Worm (Caenorhabditis elegans) whole organism, L2 larva: Measurements from ENCODE around the gene inx-5.

ENCODE experiments used
- C34F6.9 ChIP-seq: fragments of 150-350 bp; optimal IDR thresholded peaks from 2 replicates; lab custom pipeline; 2014; ENCODE audit warnings: missing biosample characterization, missing genetic modification characterization
- F13H6.1 ChIP-seq: sonication (generic microtip); optimal IDR thresholded peaks from 2 replicates; lab custom pipeline; 2016; ENCODE audit warnings: missing genetic modification characterization, missing compliant biosample characterization
- R02D3.7 ChIP-seq: fragments of 150-350 bp; optimal IDR thresholded peaks from 2 replicates; lab custom pipeline; 2014; ENCODE audit warnings: missing biosample characterization, missing genetic modification characterization
- ZK546.5 ChIP-seq: sonication (generic microtip); optimal IDR thresholded peaks from 2 replicates; lab custom pipeline; 2017; ENCODE audit warnings: missing biosample characterization, missing genetic modification characterization
- alr-1 ChIP-seq: fragments of 150-350 bp; optimal IDR thresholded peaks from 2 replicates; lab custom pipeline; 2014; ENCODE audit warnings: missing biosample characterization, missing genetic modification characterization
- aly-2 ChIP-seq: fragments of 150-350 bp; optimal IDR thresholded peaks from 2 replicates; lab custom pipeline; 2014; ENCODE audit warnings: missing biosample characterization, missing genetic modification characterization
- ama-1 ChIP-seq: fragments of 150-350 bp; optimal IDR thresholded peaks from 2 replicates; lab custom pipeline; 2018; ENCODE audit warnings: inconsistent platforms
- blmp-1 ChIP-seq: sonication (generic microtip); optimal IDR thresholded peaks from 2 replicates; lab custom pipeline; 2017; ENCODE audit warnings: missing genetic modification characterization, mild to moderate bottlenecking, missing compliant biosample characterization, antibody characterized with exemption, moderate library complexity; ENCODE audit not compliant: insufficient read depth
- ceh-16 ChIP-seq: fragments of 150-350 bp; optimal IDR thresholded peaks from 2 replicates; lab custom pipeline; 2014; ENCODE audit warnings: missing biosample characterization, missing genetic modification characterization
- ceh-82 ChIP-seq: fragments of 150-350 bp; optimal IDR thresholded peaks from 2 replicates; lab custom pipeline; 2014; ENCODE audit warnings: missing biosample characterization, missing genetic modification characterization
- crh-2 ChIP-seq: sonication (generic microtip); optimal IDR thresholded peaks from 2 replicates; lab custom pipeline; 2017; ENCODE audit warnings: missing biosample characterization, missing genetic modification characterization
- dmd-4 ChIP-seq: sonication (generic microtip); optimal IDR thresholded peaks from 2 replicates; lab custom pipeline; 2017; ENCODE audit warnings: missing biosample characterization, missing genetic modification characterization
- egl-27 ChIP-seq: sonication (generic microtip); optimal IDR thresholded peaks from 3 replicates; lab custom pipeline; 2017; ENCODE audit warnings: missing biosample characterization, missing genetic modification reagents, missing genetic modification characterization
- elt-1 ChIP-seq: fragments of 150-350 bp; optimal IDR thresholded peaks from 2 replicates; lab custom pipeline; 2014; ENCODE audit warnings: missing biosample characterization, missing genetic modification characterization
- fos-1 ChIP-seq: fragments of 150-350 bp; optimal IDR thresholded peaks from 2 replicates; lab custom pipeline; 2014; ENCODE audit warnings: missing biosample characterization, missing genetic modification characterization
- gmeb-1 ChIP-seq: fragments of 150-350 bp; optimal IDR thresholded peaks from 2 replicates; lab custom pipeline; 2014; ENCODE audit warnings: missing biosample characterization, missing genetic modification characterization
- lin-13 ChIP-seq: fragments of 150-350 bp; optimal IDR thresholded peaks from 2 replicates; lab custom pipeline; 2014; ENCODE audit warnings: missing biosample characterization, missing genetic modification reagents, missing genetic modification characterization
- lin-39 ChIP-seq: fragments of 150-350 bp; optimal IDR thresholded peaks from 2 replicates; lab custom pipeline; 2014; ENCODE audit warnings: missing biosample characterization, missing genetic modification reagents, missing genetic modification characterization
- mab-5 ChIP-seq: fragments of 150-350 bp; optimal IDR thresholded peaks from 2 replicates; lab custom pipeline; 2014; ENCODE audit warnings: missing biosample characterization, missing genetic modification characterization
- mbf-1 ChIP-seq: sonication (generic microtip); optimal IDR thresholded peaks from 2 replicates; lab custom pipeline; 2017; ENCODE audit warnings: missing biosample characterization, missing genetic modification characterization
- mdl-1 ChIP-seq, 2 experiments: fragments of 150-350 bp in 1 of 2; sonication (generic microtip) in 1 of 2; optimal IDR thresholded peaks; 2 replicates each; lab custom pipeline; 2017; ENCODE audit warnings: missing biosample characterization in 2 of 2, missing genetic modification characterization in 2 of 2
- nhr-10 ChIP-seq: sonication (generic microtip); optimal IDR thresholded peaks from 2 replicates; lab custom pipeline; 2017; ENCODE audit warnings: missing biosample characterization, missing genetic modification characterization
- nhr-11 ChIP-seq: fragments of 150-350 bp; optimal IDR thresholded peaks from 2 replicates; lab custom pipeline; 2014; ENCODE audit warnings: missing biosample characterization, missing genetic modification characterization
- nhr-129 ChIP-seq: fragments of 150-350 bp; optimal IDR thresholded peaks from 2 replicates; lab custom pipeline; 2014; ENCODE audit warnings: missing biosample characterization, missing genetic modification characterization
- nhr-21 ChIP-seq: fragments of 150-350 bp; optimal IDR thresholded peaks from 2 replicates; lab custom pipeline; 2014; ENCODE audit warnings: missing biosample characterization, missing genetic modification characterization
- nhr-237 ChIP-seq: fragments of 150-350 bp; optimal IDR thresholded peaks from 2 replicates; lab custom pipeline; 2014; ENCODE audit warnings: missing biosample characterization, missing genetic modification characterization
- nhr-25 ChIP-seq: fragments of 150-350 bp; sonication (generic microtip); optimal IDR thresholded peaks from 3 replicates; lab custom pipeline; 2014; ENCODE audit warnings: missing biosample characterization, missing genetic modification characterization
- nhr-6 ChIP-seq: fragments of 150-350 bp; optimal IDR thresholded peaks from 2 replicates; lab custom pipeline; 2014; ENCODE audit warnings: missing biosample characterization, missing genetic modification characterization
- nhr-77 ChIP-seq: fragments of 150-350 bp; optimal IDR thresholded peaks from 2 replicates; lab custom pipeline; 2014; ENCODE audit warnings: missing biosample characterization, missing genetic modification characterization
- peb-1 ChIP-seq: fragments of 150-350 bp; optimal IDR thresholded peaks from 2 replicates; lab custom pipeline; 2014; ENCODE audit warnings: missing biosample characterization, missing genetic modification characterization
- sem-4 ChIP-seq: fragments of 150-350 bp; optimal IDR thresholded peaks from 2 replicates; lab custom pipeline; 2014; ENCODE audit warnings: missing biosample characterization, missing genetic modification reagents, missing genetic modification characterization
- sma-3 ChIP-seq: sonication (generic microtip); optimal IDR thresholded peaks from 2 replicates; lab custom pipeline; 2016; ENCODE audit warnings: missing genetic modification reagents, missing genetic modification characterization, missing compliant biosample characterization
- sma-9 ChIP-seq, 2 experiments: fragments of 150-350 bp in 1 of 2; sonication (generic microtip) in 1 of 2; optimal IDR thresholded peaks; 2 replicates each; lab custom pipeline; 2014 to 2016; ENCODE audit warnings: missing genetic modification characterization in 2 of 2, mild to moderate bottlenecking in 1 of 2, missing biosample characterization in 1 of 2, missing compliant biosample characterization in 1 of 2, missing genetic modification reagents in 1 of 2, moderate library complexity in 1 of 2
- snpc-4 ChIP-seq: fragments of 150-350 bp; optimal IDR thresholded peaks from 2 replicates; lab custom pipeline; 2014; ENCODE audit warnings: missing biosample characterization, missing genetic modification characterization
- unc-39 ChIP-seq: fragments of 150-350 bp; optimal IDR thresholded peaks from 2 replicates; lab custom pipeline; 2014; ENCODE audit warnings: missing biosample characterization, missing genetic modification characterization
- unc-55 ChIP-seq: fragments of 150-350 bp; sonication (generic microtip); optimal IDR thresholded peaks from 3 replicates; lab custom pipeline; 2014; ENCODE audit warnings: missing biosample characterization, missing genetic modification reagents, missing genetic modification characterization
- zag-1 ChIP-seq: fragments of 150-350 bp; optimal IDR thresholded peaks from 2 replicates; lab custom pipeline; 2014; ENCODE audit warnings: missing biosample characterization, missing genetic modification characterization
- ztf-11 ChIP-seq: sonication (generic microtip); optimal IDR thresholded peaks from 2 replicates; lab custom pipeline; 2017; ENCODE audit warnings: missing biosample characterization, missing genetic modification characterization
- ztf-4 ChIP-seq: fragments of 150-350 bp; optimal IDR thresholded peaks from 2 replicates; lab custom pipeline; 2014; ENCODE audit warnings: missing biosample characterization, missing genetic modification characterization

Gene inx-5

ce11 chrX:8302299-8302698 is at the start of gene inx-5:
Gene inx-5, minus strand, starts transcription at chrX:8302399.
- TF ChIP-seq zag-1 (tag; lab: Kevin White, UChicago) (no peak), F13H6.1 (tag; lab: Kevin White, UChicago) (no peak), C34F6.9 (tag; lab: Kevin White, UChicago) (no peak), nhr-77 (tag; lab: Kevin White, UChicago) (no peak), blmp-1 (no peak), mdl-1 (tag; optimal IDR thresholded peaks at IDR 0.05; lab: Kevin White, UChicago) (no peak), aly-2 (tag; lab: Kevin White, UChicago) (no peak), sma-3 (GFP tag; lab: Kevin White, UChicago) (no peak), crh-2 (no peak)

ce11 chrX:8350984-8351383 is 48.8 kb upstream of the inx-5 start, which contains the start of gene npr-28:
Gene npr-28, minus strand, starts transcription at chrX:8351084.
- TF ChIP-seq lin-39 (tag; lab: Kevin White, UChicago) (no peak), fos-1 (tag; lab: Kevin White, UChicago) (no peak), lin-13 (GFP tag; lab: Kevin White, UChicago) (no peak), aly-2 (tag; lab: Kevin White, UChicago) (no peak), crh-2 (no peak), ceh-82 (no peak), egl-27 (tag; lab: Kevin White, UChicago) (no peak)
- TF ChIP-seq, all 48 proteins: peak for 0

- TF ChIP-seq nhr-129 (no peak), ztf-4 (tag; lab: Kevin White, UChicago) (no peak), nhr-11 (tag; lab: Kevin White, UChicago) (no peak), crh-2 (no peak), peb-1 (tag; lab: Kevin White, UChicago) (no peak), gmeb-1 (no peak), R02D3.7 (tag; lab: Kevin White, UChicago) (no peak), elt-1 (tag; lab: Kevin White, UChicago) (no peak)
Observed at ce11 chrX:8346248-8346647, 44.0 kb upstream of the inx-5 start, which contains the start of gene drd-5. Gene drd-5, minus strand, starts transcription at chrX:8346348.

- TF ChIP-seq ztf-4 (tag; lab: Kevin White, UChicago): no peak
- TF ChIP-seq nhr-6 (tag; lab: Kevin White, UChicago): no peak
- no peak for TF ChIP-seq mbf-1 (tag; lab: Kevin White, UChicago)
- no peak for TF ChIP-seq nhr-237 (tag; lab: Kevin White, UChicago)
- TF ChIP-seq nhr-25: no peak
- TF ChIP-seq ZK546.5 (tag; lab: Kevin White, UChicago): no peak
- TF ChIP-seq aly-2 (tag; lab: Kevin White, UChicago): no peak
- TF ChIP-seq dmd-4: no peak
- TF ChIP-seq sma-9 (GFP tag; optimal IDR thresholded peaks at IDR 0.05; lab: Kevin White, UChicago): no peak
- TF ChIP-seq sma-9 (tag; optimal IDR thresholded peaks at IDR 0.05; lab: Kevin White, UChicago): no peak
- no peak for TF ChIP-seq ceh-16
- TF ChIP-seq, all 48 proteins: peak for 0
Observed at ce11 chrX:8341675-8342074, 39.5 kb upstream of the inx-5 start, which contains the start of gene F55E10.1. Gene F55E10.1, plus strand, starts transcription at chrX:8341975.

- TF ChIP-seq nhr-21 (tag; lab: Kevin White, UChicago) (no peak), alr-1 (tag; lab: Kevin White, UChicago) (no peak), ztf-11 (no peak)
Observed at ce11 chrX:8340393-8340792, 38.2 kb upstream of the inx-5 start, which contains the start of gene F55E10.2. Gene F55E10.2, plus strand, starts transcription at chrX:8340693.

ce11 chrX:8327800-8328199 is 25.6 kb upstream of the inx-5 start, which contains the start of gene F55E10.4:
Gene F55E10.4, minus strand, starts transcription at chrX:8327900.
- TF ChIP-seq nhr-25 (no peak), nhr-237 (tag; lab: Kevin White, UChicago) (no peak), crh-2 (no peak), nhr-21 (tag; lab: Kevin White, UChicago) (no peak), ama-1 (lab: Kevin White, UChicago) (no peak), elt-1 (tag; lab: Kevin White, UChicago) (no peak), nhr-10 (tag; lab: Kevin White, UChicago) (no peak), mbf-1 (tag; lab: Kevin White, UChicago) (no peak), egl-27 (tag; lab: Kevin White, UChicago) (no peak), peb-1 (tag; lab: Kevin White, UChicago) (no peak), fos-1 (tag; lab: Kevin White, UChicago) (no peak), mab-5 (tag; lab: Kevin White, UChicago) (no peak), unc-39 (tag; lab: Kevin White, UChicago) (no peak), unc-55 (GFP tag; lab: Kevin White, UChicago) (no peak), ceh-16 (no peak), snpc-4 (tag; lab: Kevin White, UChicago) (no peak), sem-4 (tag; lab: Kevin White, UChicago) (no peak), ztf-4 (tag; lab: Kevin White, UChicago) (no peak), lin-39 (tag; lab: Kevin White, UChicago) (no peak)
- TF ChIP-seq, all 48 proteins: peak for 0
